Fruit fly (Drosophila melanogaster) whole organism, wandering third instar larva: ENCODE data around the gene Sf3b6.

Experiments
- Abd-B ChIP-seq: fragments of >200 bp; optimal IDR thresholded peaks from 2 replicates; lab custom pipeline; 2017; ENCODE audit warnings: missing biosample characterization, missing genetic modification characterization
- CG32264 ChIP-seq: fragments of 200-800 bp; sonication (Bioruptor generic); optimal IDR thresholded peaks from 2 replicates; lab custom pipeline; 2016; ENCODE audit warnings: missing biosample characterization, missing genetic modification characterization
- CG9705 ChIP-seq: fragments of 200-800 bp; sonication (Bioruptor generic); optimal IDR thresholded peaks from 2 replicates; lab custom pipeline; 2018; ENCODE audit warnings: missing biosample characterization, mild to moderate bottlenecking, missing genetic modification characterization
- CrebA ChIP-seq: fragments of 200-800 bp; sonication (Bioruptor generic); optimal IDR thresholded peaks from 2 replicates; lab custom pipeline; 2016; ENCODE audit warnings: missing biosample characterization, mild to moderate bottlenecking, missing genetic modification characterization, borderline replicate concordance
- Dfd ChIP-seq: fragments of >200 bp; optimal IDR thresholded peaks from 2 replicates; lab custom pipeline; 2017; ENCODE audit warnings: missing biosample characterization, missing genetic modification characterization
- Dif ChIP-seq: fragments of 200-275, 200-300 bp; sonication (Bioruptor generic); optimal IDR thresholded peaks from 2 replicates; lab custom pipeline; 2018; ENCODE audit warnings: missing biosample characterization, missing genetic modification characterization; ENCODE audit not compliant: partially characterized antibody
- GATAd ChIP-seq: sonication (Bioruptor generic); optimal IDR thresholded peaks from 2 replicates; lab custom pipeline; 2016; ENCODE audit warnings: missing biosample characterization, missing genetic modification characterization
- HLH106 ChIP-seq: fragments of 200-800 bp; optimal IDR thresholded peaks from 3 replicates; lab custom pipeline; 2019; ENCODE audit warnings: missing biosample characterization, mild to moderate bottlenecking, missing genetic modification characterization, moderate library complexity
- Hnf4 ChIP-seq: fragments of 200-800 bp; sonication (Bioruptor generic); optimal IDR thresholded peaks from 2 replicates; lab custom pipeline; 2016; ENCODE audit warnings: missing biosample characterization, mild to moderate bottlenecking, missing genetic modification characterization
- Hr78 ChIP-seq: fragments of >200 bp; optimal IDR thresholded peaks from 2 replicates; lab custom pipeline; 2017; ENCODE audit warnings: missing biosample characterization, missing genetic modification characterization
- Hr83 ChIP-seq: fragments of 200-300 bp; sonication (Bioruptor generic); optimal IDR thresholded peaks from 2 replicates; lab custom pipeline; 2016; ENCODE audit warnings: missing biosample characterization, mild to moderate bottlenecking, missing genetic modification characterization, moderate library complexity; ENCODE audit not compliant: poor library complexity, severe bottlenecking
- Jra ChIP-seq: sonication (Bioruptor generic); optimal IDR thresholded peaks from 2 replicates; lab custom pipeline; 2016; ENCODE audit warnings: missing biosample characterization, missing genetic modification characterization
- Mio ChIP-seq: sonication (Bioruptor generic); optimal IDR thresholded peaks from 2 replicates; lab custom pipeline; 2016; ENCODE audit warnings: missing biosample characterization, missing genetic modification characterization
- Myc ChIP-seq: fragments of >200 bp; optimal IDR thresholded peaks from 2 replicates; lab custom pipeline; 2017
- N ChIP-seq: fragments of >200 bp; optimal IDR thresholded peaks from 2 replicates; lab custom pipeline; 2018; ENCODE audit warnings: missing biosample characterization, missing external identifiers, missing genetic modification characterization
- OdsH ChIP-seq: fragments of 200-800 bp; sonication (Bioruptor generic); optimal IDR thresholded peaks from 2 replicates; lab custom pipeline; 2016; ENCODE audit warnings: missing biosample characterization, mild to moderate bottlenecking, missing genetic modification characterization
- Rel ChIP-seq, 2 experiments: fragments of 200-800 bp; sonication (Bioruptor generic) in 1 of 2; optimal IDR thresholded peaks; 2 replicates in 1 of 2; 3 replicates in 1 of 2; lab custom pipeline; 2016 to 2019; ENCODE audit warnings: mild to moderate bottlenecking in 2 of 2, missing biosample characterization in 2 of 2, missing genetic modification characterization in 2 of 2, moderate library complexity in 1 of 2
- Sp1 ChIP-seq: fragments of 200-800 bp; sonication (Bioruptor generic); optimal IDR thresholded peaks from 3 replicates; lab custom pipeline; 2019; ENCODE audit warnings: missing biosample characterization, mild to moderate bottlenecking, missing genetic modification characterization, moderate library complexity
- Vsx2 ChIP-seq: fragments of 200-300, 225-300 bp; sonication (Bioruptor generic); optimal IDR thresholded peaks from 2 replicates; lab custom pipeline; 2018; ENCODE audit warnings: missing biosample characterization, missing genetic modification characterization; ENCODE audit not compliant: partially characterized antibody
- br ChIP-seq: fragments of 200-800 bp; sonication (Bioruptor generic); optimal IDR thresholded peaks from 2 replicates; lab custom pipeline; 2016; ENCODE audit warnings: missing biosample characterization, missing genetic modification characterization
- brk ChIP-seq: fragments of 200-800 bp; sonication (Bioruptor generic); optimal IDR thresholded peaks from 2 replicates; lab custom pipeline; 2016; ENCODE audit warnings: missing biosample characterization, mild to moderate bottlenecking, missing genetic modification characterization
- dl ChIP-seq, 2 experiments: fragments of 175-275, 200-275 bp in 1 of 2; fragments of 200-275 bp in 1 of 2; sonication (Bioruptor generic); optimal IDR thresholded peaks; lab custom pipeline; 2018; ENCODE audit warnings: mild to moderate bottlenecking in 2 of 2, missing biosample characterization in 2 of 2, missing genetic modification characterization in 2 of 2, moderate library complexity in 2 of 2; ENCODE audit not compliant: partially characterized antibody in 2 of 2, insufficient read depth in 1 of 2
- dmrt93B ChIP-seq: fragments of 200-800 bp; sonication (Bioruptor generic); optimal IDR thresholded peaks from 2 replicates; lab custom pipeline; 2018; ENCODE audit warnings: missing biosample characterization, mild to moderate bottlenecking, missing genetic modification characterization
- dsf ChIP-seq: sonication (Bioruptor generic); optimal IDR thresholded peaks from 2 replicates; lab custom pipeline; 2016; ENCODE audit warnings: missing biosample characterization, missing genetic modification characterization, borderline replicate concordance
- ey ChIP-seq: fragments of 200-800 bp; sonication (Bioruptor generic); optimal IDR thresholded peaks from 2 replicates; lab custom pipeline; 2016; ENCODE audit warnings: missing biosample characterization, missing genetic modification characterization
- foxo ChIP-seq, 2 experiments: fragments of 200-800 bp; sonication (Bioruptor generic); optimal IDR thresholded peaks; 2 replicates in 1 of 2; 3 replicates in 1 of 2; lab custom pipeline; 2016 to 2017; ENCODE audit warnings: missing biosample characterization in 2 of 2, missing genetic modification characterization in 2 of 2
- fru ChIP-seq: fragments of 200-800 bp; sonication (Bioruptor generic); optimal IDR thresholded peaks from 3 replicates; lab custom pipeline; 2016; ENCODE audit warnings: missing biosample characterization, mild to moderate bottlenecking, missing genetic modification characterization
- h ChIP-seq: fragments of 200-800 bp; sonication (Bioruptor generic); optimal IDR thresholded peaks from 3 replicates; lab custom pipeline; 2016; ENCODE audit warnings: missing biosample characterization, mild to moderate bottlenecking, missing genetic modification characterization
- jim ChIP-seq: fragments of 175-275, 200-325 bp; sonication (Bioruptor generic); optimal IDR thresholded peaks from 2 replicates; lab custom pipeline; 2016; ENCODE audit warnings: missing biosample characterization, mild to moderate bottlenecking, missing genetic modification characterization
- lola ChIP-seq: fragments of >200 bp; optimal IDR thresholded peaks from 2 replicates; lab custom pipeline; 2017; ENCODE audit warnings: missing biosample characterization, missing genetic modification characterization
- pan ChIP-seq: fragments of >200 bp; optimal IDR thresholded peaks from 2 replicates; lab custom pipeline; 2017
- psq ChIP-seq: fragments of 200-800 bp; sonication (Bioruptor generic); optimal IDR thresholded peaks from 3 replicates; lab custom pipeline; 2017; ENCODE audit warnings: missing biosample characterization, mild to moderate bottlenecking, missing genetic modification characterization, moderate library complexity
- rgr ChIP-seq: fragments of 200-800 bp; sonication (Bioruptor generic); optimal IDR thresholded peaks from 3 replicates; lab custom pipeline; 2016; ENCODE audit warnings: missing biosample characterization, mild to moderate bottlenecking, missing genetic modification characterization
- sage ChIP-seq: fragments of 200-800 bp; sonication (Bioruptor generic); optimal IDR thresholded peaks from 2 replicates; lab custom pipeline; 2016; ENCODE audit warnings: missing biosample characterization, mild to moderate bottlenecking, missing genetic modification characterization
- sv ChIP-seq: fragments of 200-800 bp; sonication (Bioruptor generic); optimal IDR thresholded peaks from 3 replicates; lab custom pipeline; 2016; ENCODE audit warnings: missing biosample characterization, missing genetic modification characterization
- tai ChIP-seq: sonication (Bioruptor generic); optimal IDR thresholded peaks from 2 replicates; lab custom pipeline; 2016; ENCODE audit warnings: missing biosample characterization, missing genetic modification characterization
- usp ChIP-seq: fragments of >200 bp; optimal IDR thresholded peaks from 2 replicates; lab custom pipeline; 2017; ENCODE audit warnings: missing biosample characterization, missing genetic modification characterization
- woc ChIP-seq: sonication (Bioruptor generic); optimal IDR thresholded peaks from 2 replicates; lab custom pipeline; 2016; ENCODE audit warnings: missing biosample characterization, mild to moderate bottlenecking, missing genetic modification characterization

Sf3b6 gene

dm6 chr3L:6218517-6219155, 25.7 kb upstream of the Sf3b6 start (continued):
- TF ChIP-seq Hr78 (GFP tag; lab: Kevin White, UChicago): no peak
- TF ChIP-seq sage: peak; percentile 75
- no peak for TF ChIP-seq dmrt93B (GFP tag; lab: Kevin White, UChicago)
- no peak for TF ChIP-seq Abd-B (GFP tag; lab: Kevin White, UChicago)
- TF ChIP-seq tai (GFP tag; lab: Kevin White, UChicago): no peak
- no peak for TF ChIP-seq fru
- no peak for TF ChIP-seq usp (GFP tag; lab: Kevin White, UChicago)
- TF ChIP-seq CG9705 (GFP tag; lab: Kevin White, UChicago): no peak

DNA sequence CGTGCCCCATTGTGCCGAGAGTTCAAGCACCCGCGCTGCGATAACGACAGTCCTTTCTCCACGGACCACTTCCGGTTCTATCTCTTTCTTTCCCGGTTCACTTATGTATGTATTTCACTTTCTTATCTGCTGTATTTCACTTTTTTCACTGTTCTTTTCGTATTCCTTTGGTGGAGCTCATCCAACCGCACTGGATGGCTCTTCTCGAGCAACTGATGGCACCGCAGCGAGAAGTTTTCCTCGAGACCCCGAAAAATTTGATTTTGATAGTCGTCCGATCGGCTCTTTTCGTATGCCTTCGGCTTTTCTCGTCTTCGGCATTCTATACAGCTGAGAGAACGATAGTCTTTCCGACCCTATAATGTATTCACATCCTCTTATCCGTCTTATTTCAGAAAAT, 24.8 kb upstream of the Sf3b6 start, which contains the start of gene LanA:
Gene LanA (minus strand): TSS at position 217 of the 400 bp plus-strand sequence.
- TF ChIP-seq Hr83 (peak; percentile 16), Dif (GFP tag; lab: Kevin White, UChicago) (peak; percentile 52), Rel (GFP tag; optimal IDR thresholded peaks at IDR 0.05; lab: Kevin White, UChicago) (no peak), Rel (tag; optimal IDR thresholded peaks at IDR 0.05; lab: Kevin White, UChicago) (peak; percentile 45), Sp1 (GFP tag; lab: Kevin White, UChicago) (peak; percentile 6), Vsx2 (peak; percentile 22), CG9705 (GFP tag; lab: Kevin White, UChicago) (no peak), HLH106 (tag; lab: Kevin White, UChicago) (peak; percentile 8), dsf (GFP tag; lab: Kevin White, UChicago) (no peak)

dm6 chr3L:6217212-6217611, 24.2 kb upstream of the Sf3b6 start:
- no peak for TF ChIP-seq Mio
- peak; percentile 58 for TF ChIP-seq woc (GFP tag; lab: Kevin White, UChicago)
- TF ChIP-seq N: no peak
- TF ChIP-seq Dif (GFP tag; lab: Kevin White, UChicago): no peak
- no peak for TF ChIP-seq Myc (lab: Kevin White, UChicago)
- no peak for TF ChIP-seq tai (GFP tag; lab: Kevin White, UChicago)
- peak; percentile 11 for TF ChIP-seq psq (GFP tag; lab: Kevin White, UChicago)
- no peak for TF ChIP-seq GATAd (GFP tag; lab: Kevin White, UChicago)
- peak; percentile 47 for TF ChIP-seq Sp1 (GFP tag; lab: Kevin White, UChicago)
- no peak for TF ChIP-seq brk
- TF ChIP-seq HLH106 (tag; lab: Kevin White, UChicago): peak; percentile 43
- no peak for TF ChIP-seq jim
- peak; percentile 68 for TF ChIP-seq ey (GFP tag; lab: Kevin White, UChicago)
- peak; percentile 26 for TF ChIP-seq br (GFP tag; lab: Kevin White, UChicago)
- peak; percentile 72 for TF ChIP-seq OdsH
- TF ChIP-seq h: peak; percentile 69
- no peak for TF ChIP-seq Abd-B (GFP tag; lab: Kevin White, UChicago)
- TF ChIP-seq Hnf4 (GFP tag; lab: Kevin White, UChicago): peak; percentile 55
- no peak for TF ChIP-seq Dfd (GFP tag; lab: Kevin White, UChicago)
- peak; percentile 79 for TF ChIP-seq fru
- TF ChIP-seq Hr78 (GFP tag; lab: Kevin White, UChicago): no peak
- no peak for TF ChIP-seq Jra (GFP tag; lab: Kevin White, UChicago)
- no peak for TF ChIP-seq pan (lab: Kevin White, UChicago)
- no peak for TF ChIP-seq CG32264
- TF ChIP-seq CrebA (GFP tag; lab: Kevin White, UChicago): no peak
- no peak for TF ChIP-seq sage
- TF ChIP-seq dmrt93B (GFP tag; lab: Kevin White, UChicago): no peak
- TF ChIP-seq Vsx2: no peak
- no peak for TF ChIP-seq sv (GFP tag; lab: Kevin White, UChicago)
- no peak for TF ChIP-seq dsf (GFP tag; lab: Kevin White, UChicago)
- peak; percentile 67 for TF ChIP-seq rgr (GFP tag; lab: Kevin White, UChicago)
- TF ChIP-seq Rel (GFP tag; optimal IDR thresholded peaks at IDR 0.05; lab: Kevin White, UChicago): no peak
- no peak for TF ChIP-seq Rel (tag; optimal IDR thresholded peaks at IDR 0.05; lab: Kevin White, UChicago)
- no peak for TF ChIP-seq Hr83
- TF ChIP-seq dl (GFP tag; optimal IDR thresholded peaks at IDR 0.05; lab: Kevin White, UChicago; ENCODE audit: insufficient read depth in 1 of 2, partially characterized antibody in 2 of 2): no peak
- peak in 1 of 2 experiments; percentile 71 for TF ChIP-seq foxo (GFP tag; optimal IDR thresholded peaks at IDR 0.05; lab: Kevin White, UChicago)
- TF ChIP-seq lola (GFP tag; lab: Kevin White, UChicago): no peak
- no peak for TF ChIP-seq CG9705 (GFP tag; lab: Kevin White, UChicago)
- TF ChIP-seq usp (GFP tag; lab: Kevin White, UChicago): no peak
